Fruit fly (Drosophila melanogaster): ENCODE measurements around the gene CG13312.

DNA sequence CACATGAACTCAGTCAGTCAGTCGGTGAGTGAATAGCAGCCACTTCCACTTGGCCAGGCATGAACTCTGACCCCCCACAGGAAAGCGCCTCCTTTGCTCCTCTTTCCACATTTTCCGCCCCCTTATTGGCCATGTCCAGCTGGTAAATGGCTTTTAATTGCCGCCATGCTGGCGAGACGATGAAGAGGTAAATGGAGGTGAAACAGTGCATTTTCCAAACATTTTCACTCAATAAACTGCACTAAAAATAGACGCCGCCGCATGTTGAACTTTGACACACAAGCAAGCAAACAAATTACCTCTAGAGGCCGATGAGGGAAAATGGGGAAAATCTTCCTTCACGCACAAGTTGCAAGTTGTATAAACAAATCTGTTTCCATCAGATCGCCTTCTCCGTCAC is 42.8 kb upstream of the CG13312 start:
- no peak for TF ChIP-seq cg (GFP tag; optimal IDR thresholded peaks at IDR 0.05)
- TF ChIP-seq Aef1 (GFP tag; IDR thresholded peaks at IDR 0.05), result no peak
- TF ChIP-seq pb (GFP tag; optimal IDR thresholded peaks at IDR 0.05), result no peak
- no peak for TF ChIP-seq eve (GFP tag; optimal IDR thresholded peaks at IDR 0.05)
- TF ChIP-seq E2f1 (GFP tag; IDR thresholded peaks at IDR 0.05), result no peak
- TF ChIP-seq Mrtf (GFP tag; IDR thresholded peaks at IDR 0.05), result no peak
- TF ChIP-seq CG11723 (GFP tag; optimal IDR thresholded peaks at IDR 0.05), result no peak
- no peak for TF ChIP-seq CG14860 (GFP tag; IDR thresholded peaks at IDR 0.05; ENCODE audit: partially characterized antibody)
- TF ChIP-seq ato (GFP tag; IDR thresholded peaks at IDR 0.05; ENCODE audit: partially characterized antibody), result no peak
